Fruit fly (Drosophila melanogaster) whole organism, pupa: ENCODE data around the gene cv-c.

Source experiments
- CG8159 ChIP-seq: fragments of 200-800 bp; sonication (Bioruptor generic); optimal IDR thresholded peaks from 3 replicates; lab custom pipeline; 2018; ENCODE audit warnings: missing biosample characterization, mild to moderate bottlenecking, missing genetic modification characterization, moderate library complexity
- D1 ChIP-seq: fragments of 200-800 bp; sonication (Bioruptor generic); optimal IDR thresholded peaks from 2 replicates; lab custom pipeline; 2018; ENCODE audit warnings: missing biosample characterization, mild to moderate bottlenecking, missing genetic modification characterization, moderate library complexity
- gl ChIP-seq: fragments of 200-800 bp; sonication (Bioruptor generic); optimal IDR thresholded peaks from 2 replicates; lab custom pipeline; 2018; ENCODE audit warnings: missing biosample characterization, mild to moderate bottlenecking, missing genetic modification characterization
- rn ChIP-seq: fragments of 200-800 bp; sonication (Bioruptor generic); IDR thresholded peaks from 2 replicates; pipeline ENCODE4 v1.3.6; 2022; ENCODE audit warnings: missing biosample characterization, missing genetic modification characterization

- TF ChIP-seq gl: no peak
- TF ChIP-seq rn: no peak
- TF ChIP-seq CG8159 (tag; lab: Kevin White, UChicago): no peak
- no peak for TF ChIP-seq D1 (tag; lab: Kevin White, UChicago)
Observed at dm6 chr3R:14482986-14483385, 1.5 kb upstream of the cv-c start.
